Worm (Caenorhabditis elegans) whole organism, early embryonic: ENCODE data around the gene nstp-9.

ENCODE experiments used
- F13C5.2 ChIP-seq: sonication (generic microtip); optimal IDR thresholded peaks from 2 replicates; lab custom pipeline; 2017; ENCODE audit warnings: mild to moderate bottlenecking, missing genetic modification characterization, inconsistent platforms, missing compliant biosample characterization
- ama-1 ChIP-seq: fragments of 150-350 bp; optimal IDR thresholded peaks from 2 replicates; lab custom pipeline; 2014
- ceh-13 ChIP-seq: fragments of 200-800 bp; sonication (Bioruptor generic); optimal IDR thresholded peaks from 2 replicates; lab custom pipeline; 2018; ENCODE audit warnings: mild to moderate bottlenecking, missing genetic modification characterization, missing compliant biosample characterization
- ceh-36 ChIP-seq: sonication (generic microtip); optimal IDR thresholded peaks from 2 replicates; lab custom pipeline; 2016; ENCODE audit warnings: missing genetic modification characterization, inconsistent platforms, missing compliant biosample characterization
- hmg-4 ChIP-seq: fragments of 200-800 bp; sonication (Bioruptor generic); optimal IDR thresholded peaks from 2 replicates; lab custom pipeline; 2018; ENCODE audit warnings: mild to moderate bottlenecking, missing genetic modification characterization, missing compliant biosample characterization
- pes-1 ChIP-seq: fragments of 200-800 bp; sonication (Bioruptor generic); IDR thresholded peaks from 2 replicates; pipeline ENCODE4 v1.3.6; 2022; ENCODE audit warnings: missing genetic modification reagents, missing genetic modification characterization, missing compliant biosample characterization
- sea-1 ChIP-seq: fragments of 200-800 bp; sonication (Bioruptor generic); conservative IDR thresholded peaks from 2 replicates; pipeline ENCODE4 v1.3.6; 2022; ENCODE audit warnings: missing genetic modification characterization, missing compliant biosample characterization

- TF ChIP-seq hmg-4 (GFP tag; lab: Kevin White, UChicago), result no peak
- no peak for TF ChIP-seq ceh-13 (GFP tag; lab: Kevin White, UChicago)
- TF ChIP-seq sea-1 (GFP tag; lab: Robert Waterston, UW), result no peak
- no peak for TF ChIP-seq ama-1 (lab: Kevin White, UChicago)
- TF ChIP-seq ceh-36 (tag; lab: Kevin White, UChicago), result no peak
- TF ChIP-seq F13C5.2 (tag; lab: Kevin White, UChicago), result no peak
- TF ChIP-seq pes-1 (GFP tag; lab: Robert Waterston, UW), result no peak
Measured at ce11 chrX:10890456-10890855, 29.1 kb downstream of the nstp-9 start, which contains the start of gene F47B10.5.
